Worm (Caenorhabditis elegans) whole organism, L3 larva: ENCODE data around the gene unc-132.

ENCODE experiments used
- R02D3.7 ChIP-seq: fragments of 150-350 bp; optimal IDR thresholded peaks from 2 replicates; lab custom pipeline; 2014; ENCODE audit warnings: missing biosample characterization, missing genetic modification characterization
- ZK546.5 ChIP-seq: sonication (generic microtip); optimal IDR thresholded peaks from 2 replicates; lab custom pipeline; 2017; ENCODE audit warnings: missing biosample characterization, missing genetic modification characterization
- ceh-28 ChIP-seq: fragments of 150-350 bp; optimal IDR thresholded peaks from 2 replicates; lab custom pipeline; 2014; ENCODE audit warnings: missing biosample characterization, missing genetic modification reagents, missing genetic modification characterization
- egl-27 ChIP-seq: sonication (generic microtip); optimal IDR thresholded peaks from 4 replicates; lab custom pipeline; 2017; ENCODE audit warnings: missing biosample characterization, missing genetic modification reagents, missing genetic modification characterization
- elt-3 ChIP-seq, 3 experiments: fragments of 150-350 bp in 1 of 3; sonication (generic microtip) in 2 of 3; optimal IDR thresholded peaks; 2 replicates in 2 of 3; 4 replicates in 1 of 3; lab custom pipeline; 2014 to 2017; ENCODE audit warnings: missing biosample characterization in 3 of 3, missing genetic modification characterization in 3 of 3
- fkh-10 ChIP-seq: sonication (generic microtip); optimal IDR thresholded peaks from 2 replicates; lab custom pipeline; 2017; ENCODE audit warnings: missing biosample characterization, missing genetic modification reagents, missing genetic modification characterization
- lin-39 ChIP-seq: fragments of 150-350 bp; optimal IDR thresholded peaks from 2 replicates; lab custom pipeline; 2018; ENCODE audit warnings: missing biosample characterization, missing genetic modification reagents, missing genetic modification characterization
- mdl-1 ChIP-seq: fragments of 150-350 bp; optimal IDR thresholded peaks from 2 replicates; lab custom pipeline; 2014; ENCODE audit warnings: missing biosample characterization, missing genetic modification characterization
- nhr-11 ChIP-seq: fragments of 150-350 bp; optimal IDR thresholded peaks from 2 replicates; lab custom pipeline; 2014; ENCODE audit warnings: missing biosample characterization, missing genetic modification characterization
- nhr-12 ChIP-seq: fragments of 150-350 bp; optimal IDR thresholded peaks from 2 replicates; lab custom pipeline; 2014; ENCODE audit warnings: missing biosample characterization, missing genetic modification characterization
- nhr-28 ChIP-seq: fragments of 150-350 bp; optimal IDR thresholded peaks from 2 replicates; lab custom pipeline; 2014; ENCODE audit warnings: missing biosample characterization, missing genetic modification characterization
- nhr-43 ChIP-seq: sonication (generic microtip); optimal IDR thresholded peaks from 2 replicates; lab custom pipeline; 2016; ENCODE audit warnings: mild to moderate bottlenecking, missing genetic modification characterization, missing compliant biosample characterization; ENCODE audit not compliant: poor library complexity, severe bottlenecking
- pha-4 ChIP-seq: fragments of 150-350 bp; optimal IDR thresholded peaks from 2 replicates; lab custom pipeline; 2014; ENCODE audit warnings: missing biosample characterization, missing genetic modification reagents, missing genetic modification characterization
- unc-39 ChIP-seq: sonication (generic microtip); optimal IDR thresholded peaks from 4 replicates; lab custom pipeline; 2017; ENCODE audit warnings: missing biosample characterization, missing genetic modification characterization

DNA sequence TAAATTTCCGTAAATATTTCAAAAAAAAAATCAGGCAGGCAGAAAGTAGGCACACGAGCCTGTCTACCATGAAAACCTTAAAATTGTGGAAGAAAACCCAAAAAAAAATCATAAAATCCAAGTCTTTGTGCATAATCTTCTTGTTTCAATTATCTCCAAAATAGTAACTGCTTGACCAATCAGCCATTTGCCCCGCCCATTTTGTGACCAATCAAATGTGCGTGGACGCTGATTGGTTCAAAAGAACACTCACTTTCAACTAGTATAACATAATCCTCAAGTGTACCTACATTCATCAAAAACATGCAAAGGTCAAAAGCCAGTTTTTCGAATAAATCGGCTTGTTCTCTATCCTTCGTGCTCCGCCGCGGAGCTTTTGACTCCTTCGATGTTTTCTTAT is 8.4 kb upstream of the unc-132 start:
- TF ChIP-seq nhr-28 (tag; lab: Kevin White, UChicago) (no peak), unc-39 (tag; lab: Kevin White, UChicago) (no peak), mdl-1 (tag; lab: Kevin White, UChicago) (no peak), elt-3 (tag; optimal IDR thresholded peaks at IDR 0.05; lab: Kevin White, UChicago) (no peak), nhr-43 (tag; lab: Kevin White, UChicago) (no peak), ceh-28 (tag; lab: Kevin White, UChicago) (no peak), fkh-10 (GFP tag; lab: Kevin White, UChicago) (no peak), egl-27 (tag; lab: Kevin White, UChicago) (no peak), nhr-12 (no peak), ZK546.5 (tag; lab: Kevin White, UChicago) (no peak), lin-39 (no peak), R02D3.7 (tag; lab: Kevin White, UChicago) (no peak), pha-4 (no peak), nhr-11 (tag; lab: Kevin White, UChicago) (no peak)
